Worm (Caenorhabditis elegans) whole organism, L1 larva: ENCODE measurements around the gene meg-2.

Experiments
- alr-1 ChIP-seq: fragments of 200-800 bp; sonication (Bioruptor generic); optimal IDR thresholded peaks from 2 replicates; lab custom pipeline; 2018; ENCODE audit warnings: borderline replicate concordance, mild to moderate bottlenecking, missing genetic modification characterization, missing compliant biosample characterization
- efl-1 ChIP-seq, 4 experiments: fragments of 150-350 bp; optimal IDR thresholded peaks in 3 of 4; peaks in 1 of 4; 1 replicate in 1 of 4; 2 replicates in 3 of 4; lab custom pipeline; 2014; ENCODE audit warnings: missing biosample characterization in 2 of 4, missing genetic modification characterization in 2 of 4, missing genetic modification reagents in 2 of 4
- fos-1 ChIP-seq: fragments of 150-350 bp; optimal IDR thresholded peaks from 2 replicates; lab custom pipeline; 2014; ENCODE audit warnings: missing biosample characterization, missing genetic modification characterization
- lsy-2 ChIP-seq, 2 experiments: fragments of 150-350 bp; optimal IDR thresholded peaks; 2 replicates each; lab custom pipeline; 2014; ENCODE audit warnings: missing biosample characterization in 2 of 2, missing genetic modification characterization in 2 of 2
- nhr-76 ChIP-seq: sonication (generic microtip); optimal IDR thresholded peaks from 2 replicates; lab custom pipeline; 2017; ENCODE audit warnings: missing biosample characterization, missing genetic modification characterization
- skn-1 ChIP-seq: fragments of 150-350 bp; optimal IDR thresholded peaks from 2 replicates; lab custom pipeline; 2014; ENCODE audit warnings: missing biosample characterization, missing genetic modification characterization
- unc-30 ChIP-seq: sonication (generic microtip); optimal IDR thresholded peaks from 2 replicates; lab custom pipeline; 2017; ENCODE audit warnings: missing biosample characterization, missing genetic modification characterization
- unc-62 ChIP-seq: fragments of 150-350 bp; optimal IDR thresholded peaks from 2 replicates; lab custom pipeline; 2014; ENCODE audit warnings: missing biosample characterization, missing genetic modification reagents, missing genetic modification characterization
- zag-1 ChIP-seq: fragments of 150-350 bp; optimal IDR thresholded peaks from 2 replicates; lab custom pipeline; 2014; ENCODE audit warnings: missing biosample characterization, missing genetic modification characterization
- zip-4 ChIP-seq: fragments of 200-800 bp; sonication (Bioruptor generic); optimal IDR thresholded peaks from 2 replicates; lab custom pipeline; 2018; ENCODE audit warnings: mild to moderate bottlenecking, missing genetic modification characterization, moderate library complexity, missing compliant biosample characterization

DNA sequence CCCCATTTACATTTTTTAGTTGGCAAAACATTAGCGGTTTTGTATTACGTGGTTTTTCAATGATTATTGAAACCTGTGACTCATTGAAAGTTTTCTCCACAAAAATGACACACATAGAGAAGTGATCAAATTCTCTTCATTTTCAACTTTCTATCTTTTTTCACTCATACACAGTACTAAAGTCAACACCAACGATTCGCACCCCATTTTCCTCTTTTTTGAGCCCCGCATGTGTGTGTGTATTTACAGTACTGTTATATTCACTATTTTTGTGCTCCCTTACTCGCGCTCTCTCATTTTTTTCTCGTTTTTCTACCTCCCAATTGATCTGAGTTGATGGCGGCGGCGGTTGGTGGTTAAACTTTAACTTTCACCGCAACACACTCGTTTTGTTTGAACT is 32.5 kb upstream of the meg-2 start:
- TF ChIP-seq alr-1 (tag; lab: Kevin White, UChicago), result no peak
- TF ChIP-seq unc-30 (tag; lab: Kevin White, UChicago), result no peak
- TF ChIP-seq lsy-2 (tag; optimal IDR thresholded peaks at IDR 0.05; lab: Kevin White, UChicago), result no peak
- TF ChIP-seq skn-1 (tag; lab: Kevin White, UChicago), result peak; percentile 11
- TF ChIP-seq efl-1 (optimal IDR thresholded peaks at IDR 0.05; lab: Kevin White, UChicago), result no peak
- TF ChIP-seq efl-1 (GFP tag; optimal IDR thresholded peaks at IDR 0.05 in 1 of 2; lab: Kevin White, UChicago), result no peak
- TF ChIP-seq zip-4 (GFP tag; lab: Kevin White, UChicago), result no peak
- no peak for TF ChIP-seq zag-1
- TF ChIP-seq nhr-76 (tag; lab: Kevin White, UChicago), result no peak
- no peak for TF ChIP-seq unc-62
- TF ChIP-seq fos-1 (tag; lab: Kevin White, UChicago), result no peak
